Worm (Caenorhabditis elegans): Measurements from ENCODE around the gene ckk-1.

ckk-1 gene

DNA sequence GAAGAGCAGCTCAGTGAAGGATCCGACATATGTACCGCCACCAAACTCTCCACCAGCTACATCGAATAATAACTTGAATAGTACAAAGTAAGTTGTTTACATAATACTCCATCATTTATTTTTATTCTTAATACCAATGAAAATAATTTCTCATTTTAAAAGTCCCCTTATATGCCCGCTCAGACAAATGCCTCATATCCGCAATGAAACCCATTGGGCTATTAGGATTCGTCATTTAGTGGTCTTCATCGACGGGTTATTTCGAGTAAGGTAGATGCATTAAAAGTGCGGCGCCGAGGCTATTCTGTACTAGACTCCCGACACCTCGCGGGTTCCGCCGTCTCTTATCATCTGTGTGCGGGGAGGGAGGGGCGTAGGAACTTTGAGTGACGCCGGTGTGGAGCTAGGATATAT lies 18.4 kb downstream of the ckk-1 start (continued):
- TF ChIP-seq Y67H2A.10 (GFP tag; conservative IDR thresholded peaks at IDR 0.05): no peak
- TF ChIP-seq somi-1 (GFP tag; optimal IDR thresholded peaks at IDR 0.05): peak; percentile 36
- TF ChIP-seq ztf-25 (GFP tag; IDR thresholded peaks at IDR 0.05): no peak
- no peak for TF ChIP-seq ceh-79 (tag; optimal IDR thresholded peaks at IDR 0.05)
- no peak for TF ChIP-seq mxl-1 (tag; optimal IDR thresholded peaks at IDR 0.05)
- TF ChIP-seq F49E8.2 (tag; optimal IDR thresholded peaks at IDR 0.05; ENCODE audit: insufficient read depth): peak; percentile 90
- TF ChIP-seq dpl-1 (GFP tag; optimal IDR thresholded peaks at IDR 0.05): no peak
- no peak for TF ChIP-seq rpc-1 (optimal IDR thresholded peaks at IDR 0.05)
- no peak for TF ChIP-seq rpc-1 (tag; optimal IDR thresholded peaks at IDR 0.05)
- no peak for TF ChIP-seq nhr-90 (tag; optimal IDR thresholded peaks at IDR 0.05)
- peak; percentile 46 for TF ChIP-seq F23B12.7 (tag; optimal IDR thresholded peaks at IDR 0.05; ENCODE audit: insufficient read depth)
- no peak for TF ChIP-seq mel-28 (tag; optimal IDR thresholded peaks at IDR 0.05; ENCODE audit: borderline replicate concordance)
- TF ChIP-seq gei-17 (GFP tag; optimal IDR thresholded peaks at IDR 0.05): no peak
- TF ChIP-seq bed-1 (GFP tag; IDR thresholded peaks at IDR 0.05): no peak
- 0 out of 2 replicates have a peak, but pooled peaks have one; percentile 9 for TF ChIP-seq C17E4.6 (GFP tag; IDR thresholded peaks at IDR 0.05)
- TF ChIP-seq unc-130 (GFP tag; optimal IDR thresholded peaks at IDR 0.05): peak; percentile 37
- no peak for TF ChIP-seq F37B4.10 (GFP tag; IDR thresholded peaks at IDR 0.05)
- no peak for TF ChIP-seq cebp-2 (GFP tag; IDR thresholded peaks at IDR 0.05)
- TF ChIP-seq nfya-1 (tag; optimal IDR thresholded peaks at IDR 0.05; ENCODE audit: borderline replicate concordance, insufficient read depth): no peak
- TF ChIP-seq snpc-3.4 (tag; optimal IDR thresholded peaks at IDR 0.05): peak; percentile 97
- peak; percentile 24; the same call in 1 of the 2 replicates for TF ChIP-seq ekl-4 (GFP tag; IDR thresholded peaks at IDR 0.05)
- TF ChIP-seq nfya-2 (GFP tag; IDR thresholded peaks at IDR 0.05): no peak
- TF ChIP-seq lir-1 (GFP tag; conservative IDR thresholded peaks at IDR 0.05): no peak
- TF ChIP-seq akir-1 (GFP tag; optimal IDR thresholded peaks at IDR 0.05): no peak
- TF ChIP-seq ets-4 (GFP tag; optimal IDR thresholded peaks at IDR 0.05): no peak
- peak; percentile 88 for TF ChIP-seq B0336.3 (GFP tag; IDR thresholded peaks at IDR 0.05)
- no peak for TF ChIP-seq lag-1 (GFP tag; IDR thresholded peaks at IDR 0.05)
- no peak for TF ChIP-seq atf-7 (tag; optimal IDR thresholded peaks at IDR 0.05)
- peak in 1 of 3 experiments; percentile 34 for TF ChIP-seq lin-35 (GFP tag; optimal IDR thresholded peaks at IDR 0.05)
- TF ChIP-seq attf-5 (GFP tag; optimal IDR thresholded peaks at IDR 0.05): no peak
- TF ChIP-seq F55B11.4 (tag; optimal IDR thresholded peaks at IDR 0.05; ENCODE audit: borderline replicate concordance, insufficient read depth): no peak
- TF ChIP-seq ceh-91 (GFP tag; IDR thresholded peaks at IDR 0.05): no peak
- 0 out of 2 replicates have a peak, but pooled peaks have one; percentile 38 for TF ChIP-seq hmg-20 (GFP tag; IDR thresholded peaks at IDR 0.05)
- TF ChIP-seq nhr-27 (tag; optimal IDR thresholded peaks at IDR 0.05): no peak
- TF ChIP-seq egl-44 (GFP tag; IDR thresholded peaks at IDR 0.05): 0 out of 2 replicates have a peak, but pooled peaks have one; percentile 37
- no peak for TF ChIP-seq F52B5.7 (tag; optimal IDR thresholded peaks at IDR 0.05)
- TF ChIP-seq Y79H2A.3 (GFP tag; conservative IDR thresholded peaks at IDR 0.05): no peak
- TF ChIP-seq let-607 (tag; optimal IDR thresholded peaks at IDR 0.05): no peak
- no peak for TF ChIP-seq T07F8.4 (tag; optimal IDR thresholded peaks at IDR 0.05)
- no peak for TF ChIP-seq ceh-40 (GFP tag; IDR thresholded peaks at IDR 0.05)
- peak; percentile 13 for TF ChIP-seq ceh-27 (GFP tag; optimal IDR thresholded peaks at IDR 0.05)
- peak; percentile 96 for TF ChIP-seq snpc-4 (GFP tag; optimal IDR thresholded peaks at IDR 0.05)
- peak; percentile 94 to 99 (median 98) for TF ChIP-seq snpc-4 (tag; optimal IDR thresholded peaks at IDR 0.05)
- TF ChIP-seq C06A6.2 (GFP tag; conservative IDR thresholded peaks at IDR 0.05): no peak
- no peak for TF ChIP-seq F39B2.1 (GFP tag; IDR thresholded peaks at IDR 0.05)
- TF ChIP-seq madf-3 (GFP tag; IDR thresholded peaks at IDR 0.05): 0 out of 2 replicates have a peak, but pooled peaks have one; percentile 31
- TF ChIP-seq B0261.1 (tag; optimal IDR thresholded peaks at IDR 0.05): no peak
- TF ChIP-seq aptf-3 (GFP tag; IDR thresholded peaks at IDR 0.05): no peak
- TF ChIP-seq F57C9.4 (tag; optimal IDR thresholded peaks at IDR 0.05): no peak
